Worm (Caenorhabditis elegans) whole organism, young adult: ENCODE measurements around the gene chil-15.

Experiments
- F39B2.1 ChIP-seq: fragments of 200-800 bp; sonication (Bioruptor generic); IDR thresholded peaks from 2 replicates; pipeline ENCODE4 v1.3.6; 2022; ENCODE audit warnings: missing genetic modification reagents, missing genetic modification characterization, missing compliant biosample characterization
- him-1 ChIP-seq: sonication (generic microtip); optimal IDR thresholded peaks from 2 replicates; lab custom pipeline; 2016; ENCODE audit warnings: missing genotype, missing genetic modification reagents, missing genetic modification characterization, missing compliant biosample characterization
- nfya-1 ChIP-seq: sonication (generic microtip); optimal IDR thresholded peaks from 2 replicates; lab custom pipeline; 2017; ENCODE audit warnings: antibody characterized with exemption, missing compliant biosample characterization, missing genetic modification characterization, borderline replicate concordance; ENCODE audit not compliant: insufficient read depth
- snpc-4 ChIP-seq, 5 experiments: fragments of 150-350 bp in 1 of 5; sonication (generic microtip) in 4 of 5; optimal IDR thresholded peaks; 2 replicates each; lab custom pipeline; 2014 to 2018; ENCODE audit warnings: missing genetic modification characterization in 5 of 5, missing biosample characterization in 3 of 5, antibody characterized with exemption in 2 of 5, mild to moderate bottlenecking in 2 of 5, missing compliant biosample characterization in 2 of 5, missing genotype in 2 of 5, moderate library complexity in 2 of 5, missing genetic modification reagents in 1 of 5
- ztf-26 ChIP-seq: sonication (generic microtip); optimal IDR thresholded peaks from 2 replicates; lab custom pipeline; 2017; ENCODE audit warnings: missing genetic modification characterization, missing compliant biosample characterization
- ztf-3 ChIP-seq: fragments of 200-800 bp; sonication (Bioruptor generic); optimal IDR thresholded peaks from 2 replicates; lab custom pipeline; 2018; ENCODE audit warnings: mild to moderate bottlenecking, missing genetic modification characterization, missing compliant biosample characterization

DNA sequence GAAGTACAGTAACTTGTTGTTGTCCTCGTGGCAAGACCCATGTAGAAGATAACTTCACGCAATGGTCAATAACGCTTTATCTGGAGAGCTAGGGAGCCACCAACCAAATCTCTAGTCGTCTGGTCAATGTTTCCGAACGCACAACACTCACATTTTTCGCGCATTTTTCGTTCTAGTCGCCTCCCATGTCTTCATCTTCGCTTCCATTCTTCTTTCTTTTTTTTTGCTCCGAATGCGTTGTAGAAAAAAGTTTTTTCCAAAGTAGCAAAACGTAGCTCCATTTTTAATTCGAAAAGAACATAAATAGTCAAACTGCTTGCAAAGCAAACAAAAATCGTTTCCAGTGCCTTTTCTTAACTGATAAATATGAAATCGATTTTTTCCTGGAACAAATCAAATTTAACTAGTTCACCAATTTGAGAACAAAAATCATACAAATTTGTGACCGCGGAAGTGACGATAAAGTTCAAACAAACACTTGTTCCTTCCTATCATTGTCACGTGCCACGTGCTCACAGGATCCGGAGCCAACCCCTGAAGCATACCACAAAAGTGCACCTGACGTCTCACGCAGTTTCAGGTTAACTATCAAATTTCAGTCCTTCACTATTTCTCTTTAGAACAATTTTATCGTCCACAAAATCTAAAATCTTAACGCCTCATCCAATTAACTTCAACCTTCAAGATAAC is 24.4 kb downstream of the chil-15 start:
- TF ChIP-seq ztf-3 (GFP tag; lab: Kevin White, UChicago): no peak
- TF ChIP-seq snpc-4 (GFP tag; optimal IDR thresholded peaks at IDR 0.05; lab: Kevin White, UChicago): no peak
- no peak for TF ChIP-seq snpc-4 (tag; optimal IDR thresholded peaks at IDR 0.05; lab: Kevin White, UChicago)
- no peak for TF ChIP-seq nfya-1
- no peak for TF ChIP-seq him-1 (tag; lab: Kevin White, UChicago)
- TF ChIP-seq ztf-26 (tag; lab: Kevin White, UChicago): no peak
- no peak for TF ChIP-seq F39B2.1 (GFP tag; lab: Robert Waterston, UW)
